Worm (Caenorhabditis elegans): ENCODE data around the gene F16G10.8.

- TF ChIP-seq hmg-20 (GFP tag; IDR thresholded peaks at IDR 0.05) (no peak), B0019.2 (GFP tag; conservative IDR thresholded peaks at IDR 0.05) (no peak), nhr-90 (tag; optimal IDR thresholded peaks at IDR 0.05) (no peak)
Observed at ce11 chrII:2395864-2396263, 12.6 kb upstream of the F16G10.8 start, which contains the start of gene F16G10.13.

Data from whole organism, young adult.